Fruit fly (Drosophila melanogaster) whole organism, pupa: Measurements from ENCODE around the gene NdufA3.

Experiments
- CG12605 ChIP-seq: fragments of 200-800 bp; sonication (Bioruptor generic); IDR thresholded peaks from 2 replicates; pipeline ENCODE4 v1.3.6; 2022; ENCODE audit warnings: missing biosample characterization, missing genetic modification characterization
- CG14655 ChIP-seq: fragments of 200-800 bp; sonication (Bioruptor generic); optimal IDR thresholded peaks from 3 replicates; lab custom pipeline; 2017; ENCODE audit warnings: mild to moderate bottlenecking, missing biosample characterization, missing genetic modification reagents, missing genetic modification characterization
- CG17806 ChIP-seq: fragments of 200-800 bp; sonication (Bioruptor generic); optimal IDR thresholded peaks from 2 replicates; lab custom pipeline; 2018; ENCODE audit warnings: missing biosample characterization, mild to moderate bottlenecking, missing genetic modification characterization, moderate library complexity
- CG34367 ChIP-seq: fragments of 200-800 bp; sonication (Bioruptor generic); optimal IDR thresholded peaks from 2 replicates; lab custom pipeline; 2018; ENCODE audit warnings: missing biosample characterization, mild to moderate bottlenecking, missing genetic modification characterization
- CG4496 ChIP-seq: fragments of 200-800 bp; sonication (Bioruptor generic); IDR thresholded peaks from 3 replicates; pipeline ENCODE4 v1.3.6; 2022; ENCODE audit warnings: missing biosample characterization, missing genetic modification characterization
- CG8301 ChIP-seq: fragments of 200-800 bp; sonication (Bioruptor generic); optimal IDR thresholded peaks from 2 replicates; lab custom pipeline; 2018; ENCODE audit warnings: missing biosample characterization, mild to moderate bottlenecking, missing genetic modification characterization
- CG9948 ChIP-seq: fragments of 200-800 bp; sonication (Bioruptor generic); optimal IDR thresholded peaks from 2 replicates; lab custom pipeline; 2018; ENCODE audit warnings: missing biosample characterization, mild to moderate bottlenecking, missing genetic modification characterization, moderate library complexity
- D1 ChIP-seq: fragments of 200-800 bp; sonication (Bioruptor generic); optimal IDR thresholded peaks from 2 replicates; lab custom pipeline; 2018; ENCODE audit warnings: missing biosample characterization, mild to moderate bottlenecking, missing genetic modification characterization, moderate library complexity
- EcR ChIP-seq: fragments of 200-800 bp; sonication (Bioruptor generic); optimal IDR thresholded peaks from 3 replicates; lab custom pipeline; 2019; ENCODE audit warnings: missing biosample characterization, missing genetic modification characterization, mild to moderate bottlenecking, moderate library complexity, missing genetic modification reagents
- Pif1B ChIP-seq: fragments of 200-800 bp; sonication (Bioruptor generic); optimal IDR thresholded peaks from 3 replicates; lab custom pipeline; 2016; ENCODE audit warnings: missing biosample characterization, missing genetic modification characterization
- fd96Ca ChIP-seq: fragments of 200-800 bp; sonication (Bioruptor generic); IDR thresholded peaks from 3 replicates; pipeline ENCODE4 v1.3.6; 2022; ENCODE audit warnings: missing biosample characterization, missing genetic modification characterization
- gl ChIP-seq: fragments of 200-800 bp; sonication (Bioruptor generic); optimal IDR thresholded peaks from 2 replicates; lab custom pipeline; 2018; ENCODE audit warnings: missing biosample characterization, mild to moderate bottlenecking, missing genetic modification characterization

DNA sequence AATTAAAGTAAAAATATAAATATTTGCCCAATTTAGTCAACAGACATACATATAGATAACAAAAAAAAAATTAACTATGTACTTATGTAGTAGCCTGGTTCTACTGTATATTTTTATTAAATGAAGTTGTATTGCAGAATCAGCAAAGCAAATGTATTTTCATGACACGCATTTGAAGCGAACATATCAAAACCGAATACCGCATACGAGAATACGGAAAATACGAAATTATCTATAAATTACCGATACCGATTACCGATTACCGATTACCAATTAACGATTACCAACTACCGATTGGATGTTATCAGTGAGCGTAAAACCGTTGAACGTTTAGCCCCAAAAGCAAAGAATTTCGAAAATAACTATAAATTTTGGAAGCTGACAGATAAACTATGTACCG is 27.6 kb upstream of the NdufA3 start:
- TF ChIP-seq CG4496 (GFP tag; lab: Robert Waterston, UW) (no peak), CG9948 (tag; lab: Kevin White, UChicago) (no peak), CG34367 (tag; lab: Kevin White, UChicago) (no peak), EcR (GFP tag; lab: Kevin White, UChicago) (no peak), CG14655 (no peak), CG17806 (tag; lab: Kevin White, UChicago) (no peak), CG8301 (no peak), Pif1B (GFP tag; lab: Kevin White, UChicago) (no peak), gl (tag; lab: Kevin White, UChicago) (no peak), CG12605 (GFP tag; lab: Robert Waterston, UW) (no peak), fd96Ca (no peak), D1 (tag; lab: Kevin White, UChicago) (no peak)
